Worm (Caenorhabditis elegans) whole organism, L4 larva: ENCODE data around the gene Y47D7A.13.

Experiments used
- R02D3.7 ChIP-seq: fragments of 150-350 bp; sonication (generic microtip); optimal IDR thresholded peaks from 3 replicates; lab custom pipeline; 2014; ENCODE audit warnings: missing biosample characterization, missing genetic modification characterization
- Y105C5A.15 ChIP-seq: fragments of 200-800 bp; sonication (Bioruptor generic); IDR thresholded peaks from 2 replicates; pipeline ENCODE4 v1.3.6; 2022; ENCODE audit warnings: missing genetic modification characterization, missing compliant biosample characterization
- Y48G9A.11 ChIP-seq: fragments of 200-800 bp; sonication (Bioruptor generic); IDR thresholded peaks from 2 replicates; pipeline ENCODE4 v1.3.6; 2022; ENCODE audit warnings: missing genetic modification reagents, missing genetic modification characterization, missing compliant biosample characterization
- ama-1 ChIP-seq: fragments of 150-350 bp; optimal IDR thresholded peaks from 2 replicates; lab custom pipeline; 2014; ENCODE audit warnings: inconsistent platforms, mixed read lengths
- daf-8 ChIP-seq: fragments of 200-800 bp; sonication (Bioruptor generic); IDR thresholded peaks from 2 replicates; pipeline ENCODE4 v1.3.6; 2022; ENCODE audit warnings: missing genetic modification characterization, missing compliant biosample characterization
- madf-9 ChIP-seq: fragments of 200-800 bp; sonication (Bioruptor generic); conservative IDR thresholded peaks from 2 replicates; pipeline ENCODE4 v1.3.6; 2022; ENCODE audit warnings: missing genetic modification reagents, missing genetic modification characterization, missing compliant biosample characterization
- set-16 ChIP-seq: fragments of 200-800 bp; sonication (Bioruptor generic); IDR thresholded peaks from 2 replicates; pipeline ENCODE4 v1.3.6; 2022; ENCODE audit warnings: missing genetic modification reagents, missing genetic modification characterization, missing compliant biosample characterization
- tag-97 ChIP-seq: fragments of 200-800 bp; sonication (Bioruptor generic); IDR thresholded peaks from 2 replicates; pipeline ENCODE4 v1.3.6; 2022; ENCODE audit warnings: missing genetic modification characterization, missing compliant biosample characterization

DNA sequence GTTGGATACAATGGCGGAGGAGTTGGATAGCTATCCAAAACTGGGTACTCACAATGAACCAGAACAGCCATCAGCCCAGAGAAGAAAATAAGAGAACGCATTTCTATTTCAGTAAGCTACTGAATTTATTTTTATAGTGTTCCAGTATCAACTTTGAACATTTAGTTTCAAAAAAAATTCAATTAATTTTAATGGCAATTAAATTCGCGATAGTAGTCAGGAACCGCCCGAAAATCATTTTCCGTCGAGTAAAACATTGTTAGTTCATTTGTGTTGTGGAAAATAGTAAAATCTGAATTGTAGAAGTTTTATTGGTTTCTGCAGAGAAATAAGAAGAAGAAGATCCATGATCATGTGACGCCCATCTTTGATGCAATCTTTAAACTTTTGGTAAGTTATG, 17.6 kb downstream of the Y47D7A.13 start, which contains the start of gene Y47D7A.6:
- TF ChIP-seq ama-1 (lab: Kevin White, UChicago) (no peak), daf-8 (no peak), tag-97 (GFP tag; lab: Robert Waterston, UW) (no peak), Y105C5A.15 (GFP tag; lab: Robert Waterston, UW) (no peak), R02D3.7 (tag; lab: Kevin White, UChicago) (no peak), madf-9 (no peak), set-16 (no peak), Y48G9A.11 (GFP tag; lab: Robert Waterston, UW) (no peak)
